Fruit fly (Drosophila melanogaster) whole organism, embryonic: ENCODE results near the gene pygo.

Experiments used
- Atf3 ChIP-seq: fragments of 200-800 bp; sonication (Bioruptor generic); optimal IDR thresholded peaks from 3 replicates; lab custom pipeline; 2016; ENCODE audit warnings: missing biosample characterization, missing genetic modification characterization
- CG11723 ChIP-seq: fragments of 200-800 bp; sonication (Bioruptor generic); optimal IDR thresholded peaks from 2 replicates; lab custom pipeline; 2017; ENCODE audit warnings: missing biosample characterization, mild to moderate bottlenecking, missing genetic modification characterization
- CG14710 ChIP-seq: fragments of 200-800 bp; sonication (Bioruptor generic); optimal IDR thresholded peaks from 3 replicates; lab custom pipeline; 2019; ENCODE audit warnings: missing biosample characterization, mild to moderate bottlenecking, missing genetic modification characterization, moderate library complexity
- CG17359 ChIP-seq: fragments of 200-800 bp; sonication (Bioruptor generic); optimal IDR thresholded peaks from 3 replicates; lab custom pipeline; 2018; ENCODE audit warnings: missing biosample characterization, mild to moderate bottlenecking, missing genetic modification characterization, moderate library complexity
- CG17385 ChIP-seq: fragments of 200-800 bp; sonication (Bioruptor generic); optimal IDR thresholded peaks from 3 replicates; lab custom pipeline; 2018; ENCODE audit warnings: missing biosample characterization, mild to moderate bottlenecking, missing genetic modification characterization
- CG18599 ChIP-seq: fragments of 200-800 bp; sonication (Bioruptor generic); optimal IDR thresholded peaks from 3 replicates; lab custom pipeline; 2017; ENCODE audit warnings: missing biosample characterization, missing genetic modification characterization, mild to moderate bottlenecking, moderate library complexity, missing genetic modification reagents
- CG2116 ChIP-seq: fragments of 200-800 bp; sonication (Bioruptor generic); optimal IDR thresholded peaks from 3 replicates; lab custom pipeline; 2018; ENCODE audit warnings: missing biosample characterization, mild to moderate bottlenecking, missing genetic modification characterization
- CG30020 ChIP-seq: fragments of 200-800 bp; optimal IDR thresholded peaks from 2 replicates; lab custom pipeline; 2019; ENCODE audit warnings: missing biosample characterization, mild to moderate bottlenecking, missing genetic modification characterization, moderate library complexity
- CG30403 ChIP-seq: fragments of 200-800 bp; sonication (Bioruptor generic); optimal IDR thresholded peaks from 3 replicates; lab custom pipeline; 2016; ENCODE audit warnings: missing biosample characterization, missing genetic modification characterization
- CG42726 ChIP-seq: fragments of 200-800 bp; sonication (Bioruptor generic); IDR thresholded peaks from 2 replicates; pipeline ENCODE4 v1.3.6; 2022; ENCODE audit warnings: missing biosample characterization, missing genetic modification characterization; ENCODE audit not compliant: partially characterized antibody
- CG7745 ChIP-seq: fragments of 200-800 bp; sonication (Bioruptor generic); optimal IDR thresholded peaks from 2 replicates; lab custom pipeline; 2018; ENCODE audit warnings: missing biosample characterization, mild to moderate bottlenecking, missing genetic modification characterization, moderate library complexity
- CG7786 ChIP-seq: fragments of 200-800 bp; sonication (Bioruptor generic); optimal IDR thresholded peaks from 2 replicates; lab custom pipeline; 2016; ENCODE audit warnings: missing biosample characterization, missing genetic modification characterization
- CG7928 ChIP-seq: fragments of 200-800 bp; sonication (Bioruptor generic); optimal IDR thresholded peaks from 2 replicates; lab custom pipeline; 2017; ENCODE audit warnings: missing biosample characterization, mild to moderate bottlenecking, missing genetic modification characterization
- CG8765 ChIP-seq: fragments of 200-800 bp; sonication (Bioruptor generic); IDR thresholded peaks from 2 replicates; pipeline ENCODE4 v1.3.6; 2022; ENCODE audit warnings: missing biosample characterization, missing genetic modification characterization
- CG9437 ChIP-seq: fragments of 200-800 bp; sonication (Bioruptor generic); optimal IDR thresholded peaks from 2 replicates; lab custom pipeline; 2018; ENCODE audit warnings: missing biosample characterization, mild to moderate bottlenecking, missing genetic modification characterization
- CG9797 ChIP-seq: fragments of 200-800 bp; sonication (Bioruptor generic); optimal IDR thresholded peaks from 3 replicates; lab custom pipeline; 2018; ENCODE audit warnings: missing biosample characterization, mild to moderate bottlenecking, missing genetic modification characterization
- CG9932 ChIP-seq: fragments of 200-800 bp; sonication (Bioruptor generic); IDR thresholded peaks from 2 replicates; pipeline ENCODE4 v1.3.6; 2022; ENCODE audit warnings: missing biosample characterization, missing genetic modification characterization
- CTCF ChIP-seq: fragments of 200-800 bp; sonication (Bioruptor generic); optimal IDR thresholded peaks from 2 replicates; lab custom pipeline; 2017; ENCODE audit warnings: missing biosample characterization, mild to moderate bottlenecking, missing genetic modification characterization, moderate library complexity
- Dbx ChIP-seq: fragments of 200-800 bp; sonication (Bioruptor generic); IDR thresholded peaks from 3 replicates; pipeline ENCODE4 v1.3.6; 2022; ENCODE audit warnings: missing biosample characterization, missing genetic modification characterization
- Dll ChIP-seq: fragments of 200-800 bp; sonication (Bioruptor generic); IDR thresholded peaks from 4 replicates; pipeline ENCODE4 v1.3.6; 2022; ENCODE audit warnings: missing biosample characterization, missing genetic modification characterization; ENCODE audit not compliant: partially characterized antibody
- Dp ChIP-seq: fragments of 200-800 bp; sonication (Bioruptor generic); optimal IDR thresholded peaks from 2 replicates; lab custom pipeline; 2018; ENCODE audit warnings: missing biosample characterization, mild to moderate bottlenecking, missing genetic modification characterization, moderate library complexity
- Elba2 ChIP-seq: fragments of 200-800 bp; sonication (Bioruptor generic); optimal IDR thresholded peaks from 3 replicates; lab custom pipeline; 2016; ENCODE audit warnings: missing biosample characterization, missing genetic modification characterization
- Ets97D ChIP-seq: fragments of 200-800 bp; sonication (Bioruptor generic); optimal IDR thresholded peaks from 3 replicates; lab custom pipeline; 2016; ENCODE audit warnings: missing biosample characterization, missing genetic modification characterization
- Hand ChIP-seq: fragments of 200-800 bp; sonication (Bioruptor generic); optimal IDR thresholded peaks from 2 replicates; lab custom pipeline; 2017; ENCODE audit warnings: mild to moderate bottlenecking, missing biosample characterization, missing genetic modification reagents, missing genetic modification characterization
- Hr51 ChIP-seq, 2 experiments: fragments of 200-800 bp; sonication (Bioruptor generic); optimal IDR thresholded peaks; 2 replicates in 1 of 2; 3 replicates in 1 of 2; lab custom pipeline; 2016 to 2018; ENCODE audit warnings: missing biosample characterization in 2 of 2, missing genetic modification characterization in 2 of 2, mild to moderate bottlenecking in 1 of 2, moderate library complexity in 1 of 2
- Mad ChIP-seq: fragments of 200-800 bp; sonication (Bioruptor generic); optimal IDR thresholded peaks from 2 replicates; lab custom pipeline; 2016; ENCODE audit warnings: missing biosample characterization, missing genetic modification characterization
- Med ChIP-seq: fragments of 200-800 bp; sonication (Bioruptor generic); peaks from one replicate; lab custom pipeline; 2016; ENCODE audit warnings: missing biosample characterization, missing genetic modification characterization, mild to moderate bottlenecking, inconsistent platforms, moderate library complexity
- Myb ChIP-seq: fragments of 200-800 bp; sonication (Bioruptor generic); optimal IDR thresholded peaks from 2 replicates; lab custom pipeline; 2016; ENCODE audit warnings: missing biosample characterization, missing genetic modification characterization
- Opbp ChIP-seq: fragments of 200-800 bp; sonication (Bioruptor generic); IDR thresholded peaks from 3 replicates; pipeline ENCODE4 v1.3.6; 2022; ENCODE audit warnings: missing biosample characterization, missing genetic modification characterization; ENCODE audit not compliant: partially characterized antibody
- Side ChIP-seq: fragments of 200-800 bp; sonication (Bioruptor generic); optimal IDR thresholded peaks from 2 replicates; lab custom pipeline; 2016; ENCODE audit warnings: missing biosample characterization, missing genetic modification characterization
- Sox100B ChIP-seq: fragments of 200-800 bp; sonication (Bioruptor generic); optimal IDR thresholded peaks from 3 replicates; lab custom pipeline; 2018; ENCODE audit warnings: missing biosample characterization, mild to moderate bottlenecking, missing genetic modification characterization
- bbx ChIP-seq: fragments of 200-800 bp; sonication (Bioruptor generic); IDR thresholded peaks from 2 replicates; pipeline ENCODE4 v1.3.6; 2022; ENCODE audit warnings: missing biosample characterization, missing genetic modification characterization; ENCODE audit not compliant: partially characterized antibody
- btn ChIP-seq: fragments of 200-800 bp; sonication (Bioruptor generic); optimal IDR thresholded peaks from 2 replicates; lab custom pipeline; 2016; ENCODE audit warnings: missing biosample characterization, missing genetic modification characterization
- chinmo ChIP-seq: fragments of 200-800 bp; sonication (Bioruptor generic); IDR thresholded peaks from 4 replicates; pipeline ENCODE4 v1.3.6; 2022; ENCODE audit warnings: missing biosample characterization, missing genetic modification characterization; ENCODE audit not compliant: partially characterized antibody
- ci ChIP-seq: fragments of 200-800 bp; sonication (Bioruptor generic); IDR thresholded peaks from 3 replicates; pipeline ENCODE4 v1.3.6; 2022; ENCODE audit warnings: missing biosample characterization, missing genetic modification characterization
- ftz-f1 ChIP-seq: fragments of 200-800 bp; sonication (Bioruptor generic); optimal IDR thresholded peaks from 2 replicates; lab custom pipeline; 2016; ENCODE audit warnings: missing biosample characterization, missing genetic modification characterization
- gro ChIP-seq: fragments of 200-800 bp; sonication (Bioruptor generic); optimal IDR thresholded peaks from 2 replicates; lab custom pipeline; 2016; ENCODE audit warnings: missing biosample characterization, missing genetic modification characterization
- hbn ChIP-seq: fragments of 200-800 bp; sonication (Bioruptor generic); IDR thresholded peaks from 2 replicates; pipeline ENCODE4 v1.3.6; 2022; ENCODE audit warnings: missing biosample characterization, missing genetic modification characterization; ENCODE audit not compliant: partially characterized antibody
- hkb ChIP-seq, 2 experiments: fragments of 200-800 bp in 1 of 2; fragments of >200 bp in 1 of 2; sonication (Bioruptor generic) in 1 of 2; IDR thresholded peaks in 1 of 2; optimal IDR thresholded peaks in 1 of 2; 2 replicates each; pipeline versions ENCODE4 v1.3.6 to Lab custom; 2017 to 2022; ENCODE audit warnings: missing biosample characterization in 1 of 2, missing genetic modification characterization in 1 of 2
- hth ChIP-seq: fragments of >200 bp; optimal IDR thresholded peaks from 2 replicates; lab custom pipeline; 2017; ENCODE audit warnings: inconsistent platforms
- knrl ChIP-seq: fragments of 200-800 bp; sonication (Bioruptor generic); IDR thresholded peaks from 3 replicates; pipeline ENCODE4 v1.3.6; 2022; ENCODE audit warnings: missing biosample characterization, missing genetic modification characterization; ENCODE audit not compliant: partially characterized antibody
- lilli ChIP-seq: fragments of 200-800 bp; sonication (Bioruptor generic); optimal IDR thresholded peaks from 3 replicates; lab custom pipeline; 2016; ENCODE audit warnings: missing biosample characterization, missing genetic modification characterization
- p53 ChIP-seq: fragments of 200-800 bp; sonication (Bioruptor generic); optimal IDR thresholded peaks from 2 replicates; lab custom pipeline; 2016; ENCODE audit warnings: missing biosample characterization, missing genetic modification characterization
- pros ChIP-seq: fragments of 200-800 bp; sonication (Bioruptor generic); optimal IDR thresholded peaks from 3 replicates; lab custom pipeline; 2019; ENCODE audit warnings: missing biosample characterization, mild to moderate bottlenecking, missing genetic modification characterization, moderate library complexity
- run ChIP-seq: fragments of 200-800 bp; sonication (Bioruptor generic); optimal IDR thresholded peaks from 3 replicates; lab custom pipeline; 2018; ENCODE audit warnings: missing biosample characterization, mild to moderate bottlenecking, missing genetic modification characterization
- sens ChIP-seq: fragments of 200-800 bp; sonication (Bioruptor generic); peaks from one replicate; lab custom pipeline; 2016; ENCODE audit warnings: missing biosample characterization, missing genetic modification characterization
- trem ChIP-seq: fragments of 200-800 bp; optimal IDR thresholded peaks from 3 replicates; lab custom pipeline; 2019; ENCODE audit warnings: missing biosample characterization, mild to moderate bottlenecking, missing genetic modification characterization, moderate library complexity
- wor ChIP-seq: fragments of 200-800 bp; sonication (Bioruptor generic); IDR thresholded peaks from 2 replicates; pipeline ENCODE4 v1.3.6; 2022; ENCODE audit warnings: missing biosample characterization, missing genetic modification characterization
- zen2 ChIP-seq: fragments of 200-800 bp; sonication (Bioruptor generic); IDR thresholded peaks from 3 replicates; pipeline ENCODE4 v1.3.6; 2022; ENCODE audit warnings: missing biosample characterization, missing genetic modification characterization; ENCODE audit not compliant: partially characterized antibody
- zfh2 ChIP-seq: fragments of 200-800 bp; sonication (Bioruptor generic); optimal IDR thresholded peaks from 2 replicates; lab custom pipeline; 2016; ENCODE audit warnings: missing biosample characterization, missing genetic modification characterization

The pygo gene

DNA sequence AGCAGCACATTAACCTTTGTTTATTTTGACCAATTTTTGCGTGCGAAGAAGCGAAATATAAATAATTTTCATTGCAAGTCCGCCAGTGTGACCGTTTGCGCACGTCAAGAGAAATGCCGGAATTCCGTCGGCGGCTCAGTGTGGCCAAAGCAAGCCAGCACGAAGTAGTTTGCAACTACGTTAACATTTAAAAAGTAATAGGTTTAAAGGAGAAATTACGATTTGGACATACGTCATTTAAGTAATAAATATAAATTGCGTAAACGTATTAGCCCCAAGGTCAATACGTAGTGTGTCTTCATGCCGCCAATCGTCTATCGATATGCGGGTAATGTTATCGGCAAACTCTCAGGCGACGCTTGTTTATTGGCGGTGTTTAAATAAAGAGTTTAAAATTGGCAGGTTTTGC is at the start of gene pygo, which contains the start of gene rod (continued):
- TF ChIP-seq CG17385 (GFP tag; lab: Kevin White, UChicago): no peak
- TF ChIP-seq CG2116 (GFP tag; lab: Kevin White, UChicago): peak; percentile 95
- no peak for TF ChIP-seq CG17359 (tag; lab: Kevin White, UChicago)
- TF ChIP-seq lilli (GFP tag; lab: Kevin White, UChicago): peak; percentile 34
- peak; percentile 15 for TF ChIP-seq Side (GFP tag; lab: Kevin White, UChicago)
- 0 out of 4 replicates have a peak, but pooled peaks have one; percentile 60 for TF ChIP-seq chinmo (GFP tag; lab: Robert Waterston, UW)
- peak; percentile 62 for TF ChIP-seq CG14710
- TF ChIP-seq CG9797: peak; percentile 94
- no peak for TF ChIP-seq Atf3
- TF ChIP-seq CG30403 (GFP tag; lab: Kevin White, UChicago): peak; percentile 38
- TF ChIP-seq btn (GFP tag; lab: Kevin White, UChicago): no peak
- TF ChIP-seq Med: peak; percentile 78
- TF ChIP-seq zfh2 (GFP tag; lab: Kevin White, UChicago): peak; percentile 15
- TF ChIP-seq CG7745 (tag; lab: Kevin White, UChicago): no peak
- peak; percentile 78 for TF ChIP-seq Dp (GFP tag; lab: Kevin White, UChicago)
- TF ChIP-seq sens: peak; percentile 27
- peak; percentile 71 for TF ChIP-seq Myb
- TF ChIP-seq pros (GFP tag; lab: Kevin White, UChicago): no peak
- TF ChIP-seq gro: no peak
- TF ChIP-seq ftz-f1 (GFP tag; lab: Kevin White, UChicago): peak; percentile 97
- peak; percentile 15 for TF ChIP-seq Mad (GFP tag; lab: Kevin White, UChicago)
- 0 out of 2 replicates have a peak, but pooled peaks have one; percentile 29 for TF ChIP-seq CG42726
- peak; percentile 13 for TF ChIP-seq CG7786 (GFP tag; lab: Kevin White, UChicago)
- no peak for TF ChIP-seq CG9932 (GFP tag; lab: Robert Waterston, UW)
- TF ChIP-seq Dll (GFP tag; lab: Robert Waterston, UW): peak; percentile 76
- TF ChIP-seq hth (lab: Kevin White, UChicago): no peak
- TF ChIP-seq run (tag; lab: Kevin White, UChicago): no peak
- peak; percentile 61 for TF ChIP-seq Ets97D (GFP tag; lab: Kevin White, UChicago)
- peak; percentile 21 for TF ChIP-seq CTCF (GFP tag; lab: Kevin White, UChicago)
- TF ChIP-seq trem: peak; percentile 72
- peak; percentile 39 for TF ChIP-seq p53 (GFP tag; lab: Kevin White, UChicago)
- peak; percentile 98 for TF ChIP-seq CG9437 (GFP tag; lab: Kevin White, UChicago)
- peak; percentile 8 for TF ChIP-seq CG30020
- TF ChIP-seq bbx (GFP tag; lab: Robert Waterston, UW): peak; percentile 45
- peak in 1 of 2 experiments; percentile 5 for TF ChIP-seq Hr51 (GFP tag; optimal IDR thresholded peaks at IDR 0.05; lab: Kevin White, UChicago)
- TF ChIP-seq Opbp (GFP tag; lab: Robert Waterston, UW): peak; percentile 67; the same call in 2 of the 3 replicates
- TF ChIP-seq CG11723 (GFP tag; lab: Kevin White, UChicago): no peak
- peak; percentile 58; the same call in 2 of the 3 replicates for TF ChIP-seq knrl (GFP tag; lab: Robert Waterston, UW)
- TF ChIP-seq ci (GFP tag; lab: Robert Waterston, UW): peak; percentile 28; the same call in 1 of the 3 replicates
- no peak for TF ChIP-seq CG8765 (GFP tag; lab: Robert Waterston, UW)
- no peak for TF ChIP-seq Dbx
- no peak for TF ChIP-seq CG7928
- TF ChIP-seq Hand: no peak
- no peak for TF ChIP-seq wor (GFP tag; lab: Robert Waterston, UW)
- TF ChIP-seq Sox100B (GFP tag; lab: Kevin White, UChicago): no peak
- TF ChIP-seq hbn (GFP tag; lab: Robert Waterston, UW): peak; percentile 52
- peak; percentile 66 for TF ChIP-seq hkb (optimal IDR thresholded peaks at IDR 0.05; lab: Kevin White, UChicago)
- TF ChIP-seq hkb (GFP tag; IDR thresholded peaks at IDR 0.05; lab: Robert Waterston, UW): no peak
- no peak for TF ChIP-seq CG18599 (GFP tag; lab: Kevin White, UChicago)
- peak; percentile 54 for TF ChIP-seq Elba2 (GFP tag; lab: Kevin White, UChicago)
- peak; percentile 30; the same call in 1 of the 3 replicates for TF ChIP-seq zen2 (GFP tag; lab: Robert Waterston, UW)
